Worm (Caenorhabditis elegans) whole organism, midembryonic: Measurements from ENCODE around the gene jamp-1.
"Not testable (repeated sequence)": the region's sequence is repeated elsewhere in the genome, so short reads cannot be mapped to it uniquely, and the experiment has no call there.

Experiments used
- T22C8.4 ChIP-seq: fragments of 200-800 bp; sonication (Bioruptor generic); IDR thresholded peaks from 2 replicates; pipeline ENCODE4 v1.3.6; 2022; ENCODE audit warnings: missing genetic modification characterization, missing compliant biosample characterization
- cog-1 ChIP-seq: sonication (generic microtip); optimal IDR thresholded peaks from 2 replicates; lab custom pipeline; 2016; ENCODE audit warnings: missing genetic modification characterization, missing compliant biosample characterization
- flt-1 ChIP-seq: fragments of 200-800 bp; sonication (Bioruptor generic); IDR thresholded peaks from 2 replicates; pipeline ENCODE4 v1.3.6; 2022; ENCODE audit warnings: missing genetic modification characterization, missing compliant biosample characterization
- med-1 ChIP-seq: sonication (generic microtip); optimal IDR thresholded peaks from 2 replicates; lab custom pipeline; 2017; ENCODE audit warnings: missing genetic modification characterization, mild to moderate bottlenecking, missing compliant biosample characterization, antibody characterized with exemption, missing genetic modification reagents; ENCODE audit not compliant: insufficient read depth
- ref-1 ChIP-seq: fragments of 200-800 bp; sonication (Bioruptor generic); conservative IDR thresholded peaks from 2 replicates; pipeline ENCODE4 v1.3.6; 2022; ENCODE audit warnings: missing genetic modification reagents, missing genetic modification characterization, missing compliant biosample characterization
- tab-1 ChIP-seq: fragments of 200-800 bp; sonication (Bioruptor generic); IDR thresholded peaks from 2 replicates; pipeline ENCODE4 v1.3.6; 2022; ENCODE audit warnings: missing genetic modification characterization, missing compliant biosample characterization
- ztf-23 ChIP-seq: fragments of 200-800 bp; sonication (Bioruptor generic); IDR thresholded peaks from 2 replicates; pipeline ENCODE4 v1.3.6; 2022; ENCODE audit warnings: missing genetic modification reagents, missing genetic modification characterization, missing compliant biosample characterization

DNA sequence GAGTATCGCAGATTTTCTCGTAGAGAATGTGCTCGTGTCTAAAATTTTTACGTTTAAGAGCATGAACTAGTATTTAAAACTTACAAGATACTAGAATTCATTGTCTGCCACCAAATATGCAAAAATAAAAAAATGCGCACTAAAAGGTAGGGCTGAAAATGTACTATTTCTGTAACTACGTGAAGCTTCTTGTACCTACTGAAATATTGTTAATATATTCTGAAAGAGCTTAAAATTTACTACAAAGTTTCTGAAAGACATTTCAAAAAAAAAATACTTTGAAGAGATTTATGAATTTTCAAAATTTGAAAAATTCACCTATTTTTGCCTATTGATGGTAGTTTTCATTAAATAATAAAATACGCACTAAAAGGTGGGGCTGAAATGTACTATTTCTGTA is 18.9 kb upstream of the jamp-1 start, which contains the start of gene fbxa-214:
- not testable (repeated sequence) for TF ChIP-seq ztf-23 (GFP tag; lab: Robert Waterston, UW); tab-1 (GFP tag; lab: Robert Waterston, UW); cog-1; T22C8.4 (GFP tag; lab: Robert Waterston, UW); med-1 (GFP tag; lab: Kevin White, UChicago); ref-1 (GFP tag; lab: Robert Waterston, UW); flt-1
